Worm (Caenorhabditis elegans) whole organism, young adult: ENCODE measurements around the gene cng-2.

ENCODE experiments used
- B0261.1 ChIP-seq: sonication (generic microtip); optimal IDR thresholded peaks from 2 replicates; lab custom pipeline; 2016; ENCODE audit warnings: mild to moderate bottlenecking, missing genetic modification characterization, moderate library complexity, missing compliant biosample characterization
- ama-1 ChIP-seq, 3 experiments: fragments of 150-350 bp in 1 of 3; sonication (generic microtip) in 2 of 3; optimal IDR thresholded peaks; 2 replicates each; lab custom pipeline; 2014 to 2018; ENCODE audit warnings: missing biosample characterization in 2 of 3, missing genetic modification characterization in 2 of 3, missing genetic modification reagents in 2 of 3
- die-1 ChIP-seq: sonication (generic microtip); optimal IDR thresholded peaks from 2 replicates; lab custom pipeline; 2016; ENCODE audit warnings: missing genotype, mild to moderate bottlenecking, missing genetic modification characterization, missing compliant biosample characterization
- let-526 ChIP-seq: fragments of 200-800 bp; sonication (Bioruptor generic); IDR thresholded peaks from 2 replicates; pipeline ENCODE4 v1.3.6; 2022; ENCODE audit warnings: missing genetic modification reagents, missing genetic modification characterization, missing compliant biosample characterization
- mcd-1 ChIP-seq: fragments of 200-800 bp; sonication (Bioruptor generic); IDR thresholded peaks from 2 replicates; pipeline ENCODE4 v1.3.6; 2022; ENCODE audit warnings: missing genetic modification reagents, missing genetic modification characterization, missing compliant biosample characterization
- nfya-1 ChIP-seq: sonication (generic microtip); optimal IDR thresholded peaks from 2 replicates; lab custom pipeline; 2017; ENCODE audit warnings: antibody characterized with exemption, missing compliant biosample characterization, missing genetic modification characterization, borderline replicate concordance; ENCODE audit not compliant: insufficient read depth
- sdz-38 ChIP-seq: sonication (generic microtip); optimal IDR thresholded peaks from 2 replicates; lab custom pipeline; 2016; ENCODE audit warnings: missing genotype, missing genetic modification characterization, missing compliant biosample characterization
- ztf-6 ChIP-seq: fragments of 200-800 bp; sonication (Bioruptor generic); IDR thresholded peaks from 2 replicates; pipeline ENCODE4 v1.3.6; 2022; ENCODE audit warnings: missing genetic modification reagents, missing genetic modification characterization, missing compliant biosample characterization

ce11 chrIV:2037497-2037896, 506 bp downstream of the cng-2 start:
- no peak for TF ChIP-seq ama-1 (optimal IDR thresholded peaks at IDR 0.05; lab: Kevin White, UChicago)
- TF ChIP-seq ama-1 (GFP tag; optimal IDR thresholded peaks at IDR 0.05; lab: Kevin White, UChicago): no peak
- no peak for TF ChIP-seq ztf-6 (GFP tag; lab: Robert Waterston, UW)
- no peak for TF ChIP-seq sdz-38 (tag; lab: Kevin White, UChicago)
- TF ChIP-seq mcd-1 (GFP tag; lab: Robert Waterston, UW): no peak
- no peak for TF ChIP-seq nfya-1
- TF ChIP-seq let-526 (GFP tag; lab: Robert Waterston, UW): no peak
- TF ChIP-seq B0261.1: no peak
- TF ChIP-seq die-1 (tag; lab: Kevin White, UChicago): no peak
